Worm (Caenorhabditis elegans) whole organism, late embryonic: ENCODE data around the gene Y54F10BM.6.

Experiments used
- F13H6.1 ChIP-seq: sonication (generic microtip); optimal IDR thresholded peaks from 2 replicates; lab custom pipeline; 2016; ENCODE audit warnings: missing genetic modification characterization, missing compliant biosample characterization
- ahr-1 ChIP-seq: sonication (generic microtip); optimal IDR thresholded peaks from 2 replicates; lab custom pipeline; 2016; ENCODE audit warnings: missing genetic modification characterization, missing compliant biosample characterization
- ceh-18 ChIP-seq: sonication (generic microtip); optimal IDR thresholded peaks from 2 replicates; lab custom pipeline; 2016; ENCODE audit warnings: missing genetic modification characterization, missing compliant biosample characterization
- ceh-9 ChIP-seq: sonication (generic microtip); optimal IDR thresholded peaks from 2 replicates; lab custom pipeline; 2016; ENCODE audit warnings: mild to moderate bottlenecking, missing genetic modification characterization, inconsistent platforms, missing compliant biosample characterization
- fkh-10 ChIP-seq: fragments of 150-350 bp; optimal IDR thresholded peaks from 2 replicates; lab custom pipeline; 2014; ENCODE audit warnings: missing biosample characterization, missing genetic modification reagents, missing genetic modification characterization
- hlh-15 ChIP-seq: sonication (generic microtip); optimal IDR thresholded peaks from 2 replicates; lab custom pipeline; 2016; ENCODE audit warnings: missing genetic modification characterization, missing compliant biosample characterization
- hlh-30 ChIP-seq: sonication (generic microtip); optimal IDR thresholded peaks from 2 replicates; lab custom pipeline; 2017; ENCODE audit warnings: antibody characterized with exemption, missing genetic modification characterization, missing compliant biosample characterization; ENCODE audit not compliant: insufficient read depth
- lim-6 ChIP-seq: sonication (generic microtip); optimal IDR thresholded peaks from 2 replicates; lab custom pipeline; 2016; ENCODE audit warnings: missing genetic modification characterization, missing compliant biosample characterization
- nhr-11 ChIP-seq: fragments of 150-350 bp; optimal IDR thresholded peaks from 2 replicates; lab custom pipeline; 2014; ENCODE audit warnings: missing biosample characterization, missing genetic modification characterization
- pqm-1 ChIP-seq: sonication (generic microtip); optimal IDR thresholded peaks from 2 replicates; lab custom pipeline; 2016; ENCODE audit warnings: missing genetic modification characterization, missing compliant biosample characterization
- sdc-2 ChIP-seq: sonication (generic microtip); optimal IDR thresholded peaks from 2 replicates; lab custom pipeline; 2016; ENCODE audit warnings: missing genotype, missing genetic modification characterization, missing compliant biosample characterization
- syd-9 ChIP-seq: sonication (generic microtip); optimal IDR thresholded peaks from 2 replicates; lab custom pipeline; 2016; ENCODE audit warnings: mild to moderate bottlenecking, missing genetic modification characterization, moderate library complexity, missing compliant biosample characterization
- unc-55 ChIP-seq: sonication (generic microtip); optimal IDR thresholded peaks from 2 replicates; lab custom pipeline; 2017; ENCODE audit warnings: missing biosample characterization, missing genetic modification reagents, missing genetic modification characterization

- TF ChIP-seq pqm-1 (tag; lab: Kevin White, UChicago) (no peak), unc-55 (GFP tag; lab: Kevin White, UChicago) (peak; percentile 68), hlh-15 (no peak), nhr-11 (tag; lab: Kevin White, UChicago) (no peak), hlh-30 (tag; lab: Kevin White, UChicago) (no peak), F13H6.1 (no peak), syd-9 (tag; lab: Kevin White, UChicago) (no peak), ceh-18 (no peak), fkh-10 (GFP tag; lab: Kevin White, UChicago) (no peak), ahr-1 (no peak), ceh-9 (no peak), sdc-2 (tag; lab: Kevin White, UChicago) (no peak), lim-6 (tag; lab: Kevin White, UChicago) (no peak)
Measured at ce11 chrIII:2304867-2305266, 41.8 kb downstream of the Y54F10BM.6 start, which contains the start of gene Y54F10BM.9.
